Fruit fly (Drosophila melanogaster) whole organism: ENCODE results near the gene HDAC4.

Experiments used
- Dll ChIP-seq: fragments of >200 bp; optimal IDR thresholded peaks from 2 replicates; lab custom pipeline; 2017
- psq ChIP-seq: fragments of >200 bp; optimal IDR thresholded peaks from 2 replicates; lab custom pipeline; 2017
- usp ChIP-seq: fragments of >200 bp; optimal IDR thresholded peaks from 2 replicates; lab custom pipeline; 2017; ENCODE audit warnings: missing biosample characterization, missing genetic modification characterization, mixed read lengths

dm6 chrX:13274429-13275095 is 10.9 kb downstream of the HDAC4 start:
- TF ChIP-seq psq (no peak), usp (GFP tag; lab: Kevin White, UChicago) (no peak), Dll (no peak)
